Worm (Caenorhabditis elegans) whole organism, L3 larva: Measurements from ENCODE around the gene ugt-45.

Experiments
- ama-1 ChIP-seq: fragments of 150-350 bp; optimal IDR thresholded peaks from 2 replicates; lab custom pipeline; 2018
- ceh-16 ChIP-seq: sonication (generic microtip); optimal IDR thresholded peaks from 2 replicates; lab custom pipeline; 2017; ENCODE audit warnings: missing biosample characterization, missing genetic modification characterization
- ceh-82 ChIP-seq: fragments of 150-350 bp; optimal IDR thresholded peaks from 2 replicates; lab custom pipeline; 2014; ENCODE audit warnings: missing biosample characterization, missing genetic modification characterization
- elt-2 ChIP-seq: sonication (generic microtip); optimal IDR thresholded peaks from 2 replicates; lab custom pipeline; 2016; ENCODE audit warnings: missing genetic modification reagents, mild to moderate bottlenecking, missing genetic modification characterization, missing compliant biosample characterization
- elt-3 ChIP-seq, 3 experiments: fragments of 150-350 bp in 1 of 3; sonication (generic microtip) in 2 of 3; optimal IDR thresholded peaks; 2 replicates in 2 of 3; 4 replicates in 1 of 3; lab custom pipeline; 2014 to 2017; ENCODE audit warnings: missing biosample characterization in 3 of 3, missing genetic modification characterization in 3 of 3
- fos-1 ChIP-seq: fragments of 150-350 bp; optimal IDR thresholded peaks from 2 replicates; lab custom pipeline; 2014; ENCODE audit warnings: missing biosample characterization, missing genetic modification characterization
- lsy-12 ChIP-seq: sonication (generic microtip); optimal IDR thresholded peaks from 2 replicates; lab custom pipeline; 2016; ENCODE audit warnings: mild to moderate bottlenecking, missing genetic modification characterization, missing compliant biosample characterization
- nhr-12 ChIP-seq: fragments of 150-350 bp; optimal IDR thresholded peaks from 2 replicates; lab custom pipeline; 2014; ENCODE audit warnings: missing biosample characterization, missing genetic modification characterization
- nhr-67 ChIP-seq: fragments of 150-350 bp; optimal IDR thresholded peaks from 2 replicates; lab custom pipeline; 2014; ENCODE audit warnings: missing biosample characterization, missing genetic modification characterization
- nhr-76 ChIP-seq: fragments of 150-350 bp; sonication (generic microtip); optimal IDR thresholded peaks from 5 replicates; lab custom pipeline; 2014; ENCODE audit warnings: missing biosample characterization, missing genetic modification characterization
- nhr-77 ChIP-seq: fragments of 150-350 bp; optimal IDR thresholded peaks from 2 replicates; lab custom pipeline; 2014; ENCODE audit warnings: missing biosample characterization, missing genetic modification characterization
- snpc-4 ChIP-seq: fragments of 150-350 bp; optimal IDR thresholded peaks from 2 replicates; lab custom pipeline; 2014; ENCODE audit warnings: missing biosample characterization, missing genetic modification characterization
- unc-39 ChIP-seq: sonication (generic microtip); optimal IDR thresholded peaks from 4 replicates; lab custom pipeline; 2017; ENCODE audit warnings: missing biosample characterization, missing genetic modification characterization
- zag-1 ChIP-seq: fragments of 150-350 bp; optimal IDR thresholded peaks from 2 replicates; lab custom pipeline; 2014; ENCODE audit warnings: missing biosample characterization, missing genetic modification characterization

DNA sequence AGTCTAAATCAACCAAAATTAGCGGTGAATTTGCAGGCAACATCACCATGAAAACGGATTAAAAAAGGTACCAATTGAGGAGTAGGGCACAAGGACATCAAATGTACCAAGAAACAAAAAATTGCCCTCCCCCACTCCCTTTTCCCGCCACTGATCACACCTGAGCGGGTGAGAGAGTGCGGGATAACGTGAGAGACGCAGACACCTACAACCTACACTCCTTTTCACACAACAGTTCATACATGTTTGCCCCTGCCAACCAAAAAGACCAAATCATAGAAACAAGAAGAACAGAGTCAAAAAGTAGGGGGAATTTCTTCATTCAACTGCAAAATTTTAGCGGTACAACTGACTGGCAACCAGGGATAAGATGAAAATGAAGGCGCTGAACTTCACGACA, 1.4 kb upstream of the ugt-45 start:
- TF ChIP-seq ceh-16 (no peak), zag-1 (no peak), nhr-77 (tag; lab: Kevin White, UChicago) (no peak), unc-39 (no peak), elt-3 (tag; optimal IDR thresholded peaks at IDR 0.05; lab: Kevin White, UChicago) (no peak), ama-1 (lab: Kevin White, UChicago) (no peak), nhr-12 (tag; lab: Kevin White, UChicago) (no peak), nhr-76 (tag; lab: Kevin White, UChicago) (no peak), fos-1 (tag; lab: Kevin White, UChicago) (no peak), nhr-67 (tag; lab: Kevin White, UChicago) (no peak), ceh-82 (tag; lab: Kevin White, UChicago) (no peak), elt-2 (tag; lab: Kevin White, UChicago) (no peak), lsy-12 (tag; lab: Kevin White, UChicago) (no peak), snpc-4 (no peak)
